Worm (Caenorhabditis elegans) whole organism, young adult: ENCODE data around the gene nsy-1.

Source experiments
- Y53G8AR.9 ChIP-seq: fragments of 200-800 bp; sonication (Bioruptor generic); conservative IDR thresholded peaks from 2 replicates; pipeline ENCODE4 v1.3.6; 2022; ENCODE audit warnings: missing genetic modification reagents, missing genetic modification characterization, missing compliant biosample characterization
- Y67H2A.10 ChIP-seq: fragments of 200-800 bp; sonication (Bioruptor generic); conservative IDR thresholded peaks from 2 replicates; pipeline ENCODE4 v1.3.6; 2022; ENCODE audit warnings: missing genetic modification reagents, missing genetic modification characterization, missing compliant biosample characterization
- dpff-1 ChIP-seq: sonication (generic microtip); optimal IDR thresholded peaks from 2 replicates; lab custom pipeline; 2017; ENCODE audit warnings: mild to moderate bottlenecking, missing genetic modification characterization, missing compliant biosample characterization
- fkh-3 ChIP-seq: sonication (generic microtip); optimal IDR thresholded peaks from 2 replicates; lab custom pipeline; 2016; ENCODE audit warnings: mild to moderate bottlenecking, missing genetic modification characterization, missing compliant biosample characterization
- nhr-27 ChIP-seq: fragments of 200-800 bp; sonication (Bioruptor generic); optimal IDR thresholded peaks from 2 replicates; lab custom pipeline; 2018; ENCODE audit warnings: mild to moderate bottlenecking, missing genetic modification characterization, moderate library complexity, missing compliant biosample characterization
- snpc-4 ChIP-seq, 5 experiments: fragments of 150-350 bp in 1 of 5; sonication (generic microtip) in 4 of 5; optimal IDR thresholded peaks; 2 replicates each; lab custom pipeline; 2014 to 2018; ENCODE audit warnings: missing genetic modification characterization in 5 of 5, missing biosample characterization in 3 of 5, antibody characterized with exemption in 2 of 5, mild to moderate bottlenecking in 2 of 5, missing compliant biosample characterization in 2 of 5, missing genotype in 2 of 5, moderate library complexity in 2 of 5, missing genetic modification reagents in 1 of 5
- unc-62 ChIP-seq: fragments of 150-350 bp; optimal IDR thresholded peaks from 2 replicates; lab custom pipeline; 2014; ENCODE audit warnings: missing biosample characterization, missing genetic modification reagents, missing genetic modification characterization

DNA sequence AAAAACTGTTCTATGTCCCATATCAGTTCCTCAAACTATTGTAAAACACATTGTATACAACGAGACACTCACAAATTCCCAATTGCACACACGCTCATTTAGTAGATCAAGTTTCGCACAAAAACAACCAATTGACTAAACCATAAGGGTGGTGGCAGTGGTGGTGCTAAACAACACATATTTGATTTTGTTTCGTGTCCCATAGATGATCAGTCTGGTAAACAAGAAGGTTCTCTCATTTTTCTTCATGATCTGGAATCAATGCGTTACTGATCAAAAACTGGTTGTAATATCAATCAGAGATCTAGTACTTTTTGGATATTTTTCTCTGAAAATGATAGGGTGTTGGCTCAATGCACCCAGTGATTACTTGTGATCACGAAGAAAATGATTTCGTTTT, 4.0 kb upstream of the nsy-1 start:
- TF ChIP-seq dpff-1 (tag; lab: Kevin White, UChicago), result no peak
- no peak for TF ChIP-seq Y53G8AR.9 (GFP tag; lab: Robert Waterston, UW)
- no peak for TF ChIP-seq snpc-4 (GFP tag; optimal IDR thresholded peaks at IDR 0.05; lab: Kevin White, UChicago)
- no peak for TF ChIP-seq snpc-4 (tag; optimal IDR thresholded peaks at IDR 0.05; lab: Kevin White, UChicago)
- TF ChIP-seq fkh-3 (tag; lab: Kevin White, UChicago), result no peak
- TF ChIP-seq unc-62 (GFP tag; lab: Kevin White, UChicago), result no peak
- TF ChIP-seq nhr-27 (tag; lab: Kevin White, UChicago), result no peak
- no peak for TF ChIP-seq Y67H2A.10 (GFP tag; lab: Robert Waterston, UW)
